Fruit fly (Drosophila melanogaster) whole organism, embryonic: ENCODE data around the gene schlank.

ENCODE experiments used
- CG10209 ChIP-seq: fragments of 200-800 bp; sonication (Bioruptor generic); optimal IDR thresholded peaks from 3 replicates; lab custom pipeline; 2017; ENCODE audit warnings: missing biosample characterization, mild to moderate bottlenecking, missing genetic modification characterization, missing genetic modification reagents
- CG10267 ChIP-seq: fragments of 200-800 bp; sonication (Bioruptor generic); optimal IDR thresholded peaks from 2 replicates; lab custom pipeline; 2018; ENCODE audit warnings: missing biosample characterization, mild to moderate bottlenecking, missing genetic modification characterization, moderate library complexity
- CG10274 ChIP-seq: fragments of 200-800 bp; sonication (Bioruptor generic); optimal IDR thresholded peaks from 3 replicates; lab custom pipeline; 2017; ENCODE audit warnings: missing biosample characterization, mild to moderate bottlenecking, missing genetic modification characterization
- CG10654 ChIP-seq: fragments of 200-800 bp; sonication (Bioruptor generic); optimal IDR thresholded peaks from 2 replicates; lab custom pipeline; 2016; ENCODE audit warnings: missing biosample characterization, missing genetic modification characterization
- CG11723 ChIP-seq: fragments of 200-800 bp; sonication (Bioruptor generic); optimal IDR thresholded peaks from 2 replicates; lab custom pipeline; 2017; ENCODE audit warnings: missing biosample characterization, mild to moderate bottlenecking, missing genetic modification characterization
- CG12104 ChIP-seq: fragments of 200-800 bp; sonication (Bioruptor generic); optimal IDR thresholded peaks from 3 replicates; lab custom pipeline; 2016; ENCODE audit warnings: missing biosample characterization, missing genetic modification characterization
- CG12942 ChIP-seq: fragments of 200-800 bp; sonication (Bioruptor generic); optimal IDR thresholded peaks from 3 replicates; lab custom pipeline; 2016; ENCODE audit warnings: missing biosample characterization, missing genetic modification characterization
- CG1603 ChIP-seq: fragments of 200-800 bp; sonication (Bioruptor generic); optimal IDR thresholded peaks from 2 replicates; lab custom pipeline; 2019; ENCODE audit warnings: missing biosample characterization, mild to moderate bottlenecking, missing genetic modification characterization, moderate library complexity
- CG16815 ChIP-seq: fragments of 200-800 bp; sonication (Bioruptor generic); optimal IDR thresholded peaks from 3 replicates; lab custom pipeline; 2017; ENCODE audit warnings: missing biosample characterization, mild to moderate bottlenecking, missing genetic modification characterization
- CG16863 ChIP-seq: fragments of 200-800 bp; sonication (Bioruptor generic); optimal IDR thresholded peaks from 3 replicates; lab custom pipeline; 2016; ENCODE audit warnings: missing biosample characterization, missing genetic modification characterization
- CG1792 ChIP-seq: fragments of 200-800 bp; sonication (Bioruptor generic); optimal IDR thresholded peaks from 2 replicates; lab custom pipeline; 2016; ENCODE audit warnings: missing biosample characterization, missing genetic modification characterization
- CG18011 ChIP-seq: fragments of 200-800 bp; sonication (Bioruptor generic); optimal IDR thresholded peaks from 2 replicates; lab custom pipeline; 2017; ENCODE audit warnings: missing biosample characterization, missing genetic modification characterization, mild to moderate bottlenecking, moderate library complexity, missing genotype
- CG3065 ChIP-seq: fragments of 200-800 bp; sonication (Bioruptor generic); optimal IDR thresholded peaks from 2 replicates; lab custom pipeline; 2016; ENCODE audit warnings: missing biosample characterization, missing genetic modification characterization
- CG31224 ChIP-seq: fragments of 200-800 bp; sonication (Bioruptor generic); IDR thresholded peaks from 2 replicates; pipeline ENCODE4 v1.3.6; 2022; ENCODE audit warnings: missing biosample characterization, missing genetic modification characterization
- CG4707 ChIP-seq: fragments of 200-800 bp; sonication (Bioruptor generic); optimal IDR thresholded peaks from 2 replicates; lab custom pipeline; 2018; ENCODE audit warnings: missing biosample characterization, mild to moderate bottlenecking, missing genetic modification characterization, moderate library complexity
- CG6272 ChIP-seq: fragments of 200-800 bp; sonication (Bioruptor generic); IDR thresholded peaks from 2 replicates; pipeline ENCODE4 v1.3.6; 2022; ENCODE audit warnings: missing biosample characterization, missing genetic modification characterization
- CG6689 ChIP-seq: fragments of 200-800 bp; sonication (Bioruptor generic); IDR thresholded peaks from 2 replicates; pipeline ENCODE4 v1.3.6; 2022; ENCODE audit warnings: missing biosample characterization, missing genetic modification characterization
- CG7786 ChIP-seq: fragments of 200-800 bp; sonication (Bioruptor generic); optimal IDR thresholded peaks from 2 replicates; lab custom pipeline; 2016; ENCODE audit warnings: missing biosample characterization, missing genetic modification characterization
- D19B ChIP-seq: fragments of 200-800 bp; sonication (Bioruptor generic); optimal IDR thresholded peaks from 2 replicates; lab custom pipeline; 2017; ENCODE audit warnings: missing biosample characterization, mild to moderate bottlenecking, missing genetic modification characterization
- Dad ChIP-seq: fragments of 200-800 bp; sonication (Bioruptor generic); optimal IDR thresholded peaks from 3 replicates; lab custom pipeline; 2016; ENCODE audit warnings: missing biosample characterization, missing genetic modification characterization
- Dp ChIP-seq: fragments of 200-800 bp; sonication (Bioruptor generic); optimal IDR thresholded peaks from 2 replicates; lab custom pipeline; 2018; ENCODE audit warnings: missing biosample characterization, mild to moderate bottlenecking, missing genetic modification characterization, moderate library complexity
- E2f1 ChIP-seq: fragments of 200-800 bp; sonication (Bioruptor generic); IDR thresholded peaks from 2 replicates; pipeline ENCODE4 v1.3.6; 2022; ENCODE audit warnings: missing biosample characterization, missing genetic modification characterization
- Fer1 ChIP-seq: fragments of 200-800 bp; sonication (Bioruptor generic); optimal IDR thresholded peaks from 2 replicates; lab custom pipeline; 2017; ENCODE audit warnings: missing biosample characterization, mild to moderate bottlenecking, missing genetic modification characterization
- H2.0 ChIP-seq: fragments of 200-800 bp; sonication (Bioruptor generic); IDR thresholded peaks from 2 replicates; pipeline ENCODE4 v1.3.6; 2022; ENCODE audit warnings: missing biosample characterization, missing genetic modification characterization
- HLHmδ ChIP-seq: fragments of 200-800 bp; sonication (Bioruptor generic); optimal IDR thresholded peaks from 2 replicates; lab custom pipeline; 2018; ENCODE audit warnings: missing biosample characterization, mild to moderate bottlenecking, missing genetic modification characterization, moderate library complexity
- NC2β ChIP-seq: fragments of 200-800 bp; sonication (Bioruptor generic); optimal IDR thresholded peaks from 2 replicates; lab custom pipeline; 2016; ENCODE audit warnings: missing biosample characterization, missing genetic modification characterization
- Oli ChIP-seq: fragments of 200-800 bp; sonication (Bioruptor generic); optimal IDR thresholded peaks from 2 replicates; lab custom pipeline; 2018; ENCODE audit warnings: missing biosample characterization, mild to moderate bottlenecking, missing genetic modification characterization, moderate library complexity
- Ptx1 ChIP-seq: fragments of 200-800 bp; sonication (Bioruptor generic); IDR thresholded peaks from 2 replicates; pipeline ENCODE4 v1.3.6; 2022; ENCODE audit warnings: missing biosample characterization, missing genetic modification characterization
- Ravus ChIP-seq: fragments of 200-800 bp; sonication (Bioruptor generic); IDR thresholded peaks from 2 replicates; pipeline ENCODE4 v1.3.6; 2022; ENCODE audit warnings: missing biosample characterization, missing genetic modification characterization
- Six4 ChIP-seq: fragments of 200-800 bp; sonication (Bioruptor generic); optimal IDR thresholded peaks from 2 replicates; lab custom pipeline; 2016; ENCODE audit warnings: missing biosample characterization, missing genetic modification characterization
- Sox100B ChIP-seq: fragments of 200-800 bp; sonication (Bioruptor generic); optimal IDR thresholded peaks from 3 replicates; lab custom pipeline; 2018; ENCODE audit warnings: missing biosample characterization, mild to moderate bottlenecking, missing genetic modification characterization
- ab ChIP-seq: fragments of 200-800 bp; sonication (Bioruptor generic); optimal IDR thresholded peaks from 2 replicates; lab custom pipeline; 2016; ENCODE audit warnings: missing biosample characterization, missing genetic modification characterization
- ap ChIP-seq: fragments of 200-800 bp; sonication (Bioruptor generic); IDR thresholded peaks from 2 replicates; pipeline ENCODE4 v1.3.6; 2022; ENCODE audit warnings: missing biosample characterization, missing genetic modification characterization
- dpn ChIP-seq, 2 experiments: fragments of 200-800 bp; sonication (Bioruptor generic); optimal IDR thresholded peaks; 3 replicates each; lab custom pipeline; 2016; ENCODE audit warnings: missing biosample characterization in 2 of 2, missing genetic modification characterization in 2 of 2
- dysf ChIP-seq: fragments of 200-800 bp; sonication (Bioruptor generic); IDR thresholded peaks from 3 replicates; pipeline ENCODE4 v1.3.6; 2022; ENCODE audit warnings: missing biosample characterization, missing genetic modification characterization
- fu2 ChIP-seq: fragments of 200-800 bp; sonication (Bioruptor generic); optimal IDR thresholded peaks from 2 replicates; lab custom pipeline; 2016; ENCODE audit warnings: missing biosample characterization, missing genetic modification characterization
- gcm2 ChIP-seq: fragments of 200-800 bp; sonication (Bioruptor generic); optimal IDR thresholded peaks from 2 replicates; lab custom pipeline; 2016; ENCODE audit warnings: missing biosample characterization, missing genetic modification characterization
- gfzf ChIP-seq: fragments of 200-800 bp; sonication (Bioruptor generic); optimal IDR thresholded peaks from 2 replicates; lab custom pipeline; 2016; ENCODE audit warnings: missing biosample characterization, mild to moderate bottlenecking, missing genetic modification characterization, moderate library complexity
- ind ChIP-seq: fragments of 200-800 bp; sonication (Bioruptor generic); optimal IDR thresholded peaks from 3 replicates; lab custom pipeline; 2016; ENCODE audit warnings: missing biosample characterization, missing genetic modification characterization
- mld ChIP-seq: fragments of 200-800 bp; sonication (Bioruptor generic); IDR thresholded peaks from 3 replicates; pipeline ENCODE4 v1.3.6; 2022; ENCODE audit warnings: missing biosample characterization, missing genetic modification characterization; ENCODE audit not compliant: partially characterized antibody
- onecut ChIP-seq: fragments of 200-800 bp; sonication (Bioruptor generic); IDR thresholded peaks from 2 replicates; pipeline ENCODE4 v1.3.6; 2022; ENCODE audit warnings: missing biosample characterization, missing genetic modification characterization
- pan ChIP-seq, 4 experiments: fragments of >200 bp in 3 of 4; fragments of 200-800 bp in 1 of 4; sonication (Bioruptor generic) in 1 of 4; optimal IDR thresholded peaks in 3 of 4; IDR thresholded peaks in 1 of 4; 2 replicates each; pipeline versions ENCODE4 v1.3.6 to Lab custom; 2017 to 2022; ENCODE audit warnings: missing biosample characterization in 2 of 4, missing genetic modification characterization in 2 of 4, mixed read lengths in 1 of 4
- phol ChIP-seq: fragments of 200-800 bp; sonication (Bioruptor generic); optimal IDR thresholded peaks from 3 replicates; lab custom pipeline; 2018; ENCODE audit warnings: missing biosample characterization, mild to moderate bottlenecking, missing genetic modification characterization, moderate library complexity
- repo ChIP-seq: fragments of 200-800 bp; sonication (Bioruptor generic); optimal IDR thresholded peaks from 2 replicates; lab custom pipeline; 2016; ENCODE audit warnings: missing biosample characterization, missing genetic modification characterization
- scrt ChIP-seq: fragments of 200-800 bp; sonication (Bioruptor generic); optimal IDR thresholded peaks from 2 replicates; lab custom pipeline; 2018; ENCODE audit warnings: missing biosample characterization, mild to moderate bottlenecking, missing genetic modification characterization, moderate library complexity
- slbo ChIP-seq: fragments of 200-800 bp; sonication (Bioruptor generic); IDR thresholded peaks from 2 replicates; pipeline ENCODE4 v1.3.6; 2022; ENCODE audit warnings: missing biosample characterization, missing genetic modification characterization
- so ChIP-seq: fragments of 200-800 bp; sonication (Bioruptor generic); IDR thresholded peaks from 3 replicates; pipeline ENCODE4 v1.3.6; 2022; ENCODE audit warnings: missing biosample characterization, missing genetic modification characterization
- vfl ChIP-seq: fragments of 200-800 bp; sonication (Bioruptor generic); optimal IDR thresholded peaks from 2 replicates; lab custom pipeline; 2016; ENCODE audit warnings: missing biosample characterization, missing genetic modification characterization
- vnd ChIP-seq: fragments of 200-800 bp; sonication (Bioruptor generic); IDR thresholded peaks from 3 replicates; pipeline ENCODE4 v1.3.6; 2022; ENCODE audit warnings: missing biosample characterization, missing genetic modification characterization; ENCODE audit not compliant: partially characterized antibody
- wor ChIP-seq: fragments of 200-800 bp; sonication (Bioruptor generic); IDR thresholded peaks from 2 replicates; pipeline ENCODE4 v1.3.6; 2022; ENCODE audit warnings: missing biosample characterization, missing genetic modification characterization

The schlank gene

DNA sequence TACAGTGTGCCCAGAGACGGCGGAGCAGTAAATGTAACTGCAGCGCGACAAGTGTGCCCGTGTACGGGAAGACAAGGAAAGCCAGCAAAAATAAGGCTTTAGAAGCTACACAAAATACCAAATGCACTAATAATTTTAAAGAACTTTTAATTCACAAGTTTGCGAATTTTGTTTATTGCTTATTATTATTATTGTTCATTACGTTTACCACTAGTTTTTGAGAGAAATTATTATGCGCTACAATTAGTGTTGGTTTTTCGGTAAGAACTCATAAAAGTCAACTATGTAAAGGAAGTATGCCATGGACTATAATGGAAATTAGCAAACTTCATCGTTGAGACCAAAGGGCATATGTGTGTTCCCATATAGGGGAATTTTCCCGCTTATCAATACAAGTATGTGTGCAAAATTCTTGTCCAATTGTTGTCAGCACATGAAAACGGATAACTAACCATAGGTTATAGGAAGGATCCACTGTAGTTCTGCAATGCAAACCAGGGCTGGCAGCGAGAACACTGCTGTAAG, at the start of gene schlank (continued):
- TF ChIP-seq slbo (GFP tag; lab: Robert Waterston, UW) (peak; percentile 81), CG7786 (GFP tag; lab: Kevin White, UChicago) (peak; percentile 64), gcm2 (GFP tag; lab: Kevin White, UChicago) (no peak), CG10654 (GFP tag; lab: Kevin White, UChicago) (peak; percentile 40), Fer1 (GFP tag; lab: Kevin White, UChicago) (peak; percentile 10), CG3065 (GFP tag; lab: Kevin White, UChicago) (no peak), CG12104 (GFP tag; lab: Kevin White, UChicago) (peak; percentile 27), Oli (peak; percentile 52), CG6689 (GFP tag; lab: Robert Waterston, UW) (peak; percentile 67), onecut (peak; percentile 8; the same call in 1 of the 2 replicates), vfl (GFP tag; lab: Kevin White, UChicago) (peak; percentile 51), so (0 out of 3 replicates have a peak, but pooled peaks have one; percentile 2), scrt (GFP tag; lab: Kevin White, UChicago) (no peak), Ravus (0 out of 2 replicates have a peak, but pooled peaks have one; percentile 8), Ptx1 (GFP tag; lab: Robert Waterston, UW) (peak; percentile 77), wor (GFP tag; lab: Robert Waterston, UW) (no peak), ap (GFP tag; lab: Robert Waterston, UW) (0 out of 2 replicates have a peak, but pooled peaks have one; percentile 42), CG10274 (GFP tag; lab: Kevin White, UChicago) (no peak), CG31224 (GFP tag; lab: Robert Waterston, UW) (peak; percentile 56), CG4707 (GFP tag; lab: Kevin White, UChicago) (no peak), pan (optimal IDR thresholded peaks at IDR 0.05; lab: Kevin White, UChicago) (no peak), pan (GFP tag; optimal IDR thresholded peaks at IDR 0.05 in 1 of 2, IDR thresholded peaks at IDR 0.05 in 1 of 2) (peak in 1 of 2 experiments; percentile 68), Six4 (peak; percentile 8), CG10267 (tag; lab: Kevin White, UChicago) (peak; percentile 39), H2.0 (peak; percentile 63), CG11723 (GFP tag; lab: Kevin White, UChicago) (peak; percentile 28), HLHmδ (GFP tag; lab: Kevin White, UChicago) (no peak), CG16815 (GFP tag; lab: Kevin White, UChicago) (peak; percentile 33), ab (GFP tag; lab: Kevin White, UChicago) (no peak), vnd (GFP tag; lab: Robert Waterston, UW) (no peak), CG16863 (GFP tag; lab: Kevin White, UChicago) (peak; percentile 57), CG10209 (GFP tag; lab: Kevin White, UChicago) (peak; percentile 17), CG18011 (GFP tag; lab: Kevin White, UChicago) (no peak), CG1603 (peak; percentile 45), Dad (GFP tag; lab: Kevin White, UChicago) (peak; percentile 25), E2f1 (GFP tag; lab: Robert Waterston, UW) (peak; percentile 51; the same call in 1 of the 2 replicates), D19B (GFP tag; lab: Kevin White, UChicago) (no peak), dpn (GFP tag; optimal IDR thresholded peaks at IDR 0.05; lab: Kevin White, UChicago) (peak; percentile 56 to 57), NC2β (peak; percentile 60), repo (peak; percentile 24), fu2 (GFP tag; lab: Kevin White, UChicago) (peak; percentile 59), gfzf (GFP tag; lab: Kevin White, UChicago) (peak; percentile 94), mld (GFP tag; lab: Robert Waterston, UW) (no peak), Dp (GFP tag; lab: Kevin White, UChicago) (peak; percentile 30), phol (tag; lab: Kevin White, UChicago) (peak; percentile 61), CG6272 (GFP tag; lab: Robert Waterston, UW) (0 out of 2 replicates have a peak, but pooled peaks have one; percentile 6), CG12942 (GFP tag; lab: Kevin White, UChicago) (peak; percentile 29), dysf (GFP tag; lab: Robert Waterston, UW) (peak; percentile 74), CG1792 (no peak), ind (GFP tag; lab: Kevin White, UChicago) (peak; percentile 73), Sox100B (GFP tag; lab: Kevin White, UChicago) (no peak)
